In the genomic region with DNA sequence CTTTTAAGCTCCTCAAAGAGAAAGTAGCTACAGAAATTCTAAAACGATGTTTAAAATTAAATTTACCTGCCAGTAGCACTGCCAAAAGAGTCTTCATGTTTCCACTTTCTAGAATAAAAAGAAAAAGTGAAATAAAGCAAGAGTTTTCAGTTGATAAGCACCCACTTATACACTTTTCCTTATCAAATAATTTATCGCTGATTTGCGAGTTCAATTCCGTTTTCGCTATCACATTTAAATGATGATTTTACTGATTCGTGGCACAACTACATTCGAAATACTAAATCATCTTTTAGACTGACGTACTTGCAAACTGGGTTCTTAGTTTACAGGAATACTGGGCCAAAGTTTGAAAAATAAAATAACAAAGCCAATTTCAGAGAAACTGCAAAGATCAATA, we compare ENCODE assay signal across 6 worm cellular contexts.
A peak's percentile ranks its signal among the peaks of the same experiment; 100 is the strongest.
TF ChIP-seq lines count a peak whose summit lies in the region.

A gene (minus strand): TSS at position 138 of the 400 bp plus-strand sequence.

TF ChIP-seq in whole organism, L1 larva, 84 proteins besides CTCF, POLR2A, EP300 and RAD21:
- no peak for TF ChIP-seq xbp-1 (tag; optimal IDR thresholded peaks at IDR 0.05; lab: Kevin White, UChicago)
- TF ChIP-seq elt-2 (tag; optimal IDR thresholded peaks at IDR 0.05; lab: Kevin White, UChicago): peak; percentile 74
- peak; percentile 74 for TF ChIP-seq pqm-1 (tag; optimal IDR thresholded peaks at IDR 0.05; lab: Kevin White, UChicago)
- no peak for TF ChIP-seq nhr-12 (tag; optimal IDR thresholded peaks at IDR 0.05; lab: Kevin White, UChicago)
- no peak for TF ChIP-seq efl-1 (optimal IDR thresholded peaks at IDR 0.05; lab: Kevin White, UChicago)
- TF ChIP-seq efl-1 (GFP tag; optimal IDR thresholded peaks at IDR 0.05 in 1 of 2; lab: Kevin White, UChicago): peak in 1 of 2 experiments; percentile 61
- TF ChIP-seq unc-98 (GFP tag; IDR thresholded peaks at IDR 0.05; lab: Robert Waterston, UW): no peak
- peak; percentile 51 for TF ChIP-seq tlp-1 (tag; optimal IDR thresholded peaks at IDR 0.05; lab: Kevin White, UChicago)
- TF ChIP-seq unc-62 (GFP tag; optimal IDR thresholded peaks at IDR 0.05; lab: Kevin White, UChicago): no peak
- no peak for TF ChIP-seq swsn-7 (tag; optimal IDR thresholded peaks at IDR 0.05; lab: Kevin White, UChicago)
- no peak for TF ChIP-seq nhr-47 (tag; optimal IDR thresholded peaks at IDR 0.05; lab: Kevin White, UChicago)
- TF ChIP-seq isw-1 (GFP tag; IDR thresholded peaks at IDR 0.05; lab: Robert Waterston, UW): no peak
- no peak for TF ChIP-seq dpl-1 (GFP tag; optimal IDR thresholded peaks at IDR 0.05; lab: Kevin White, UChicago)
- no peak for TF ChIP-seq ces-1 (GFP tag; optimal IDR thresholded peaks at IDR 0.05; lab: Kevin White, UChicago)
- no peak for TF ChIP-seq nhr-20 (tag; optimal IDR thresholded peaks at IDR 0.05; lab: Kevin White, UChicago)

TF ChIP-seq in whole organism, L2 larva, 48 proteins besides CTCF, POLR2A, EP300 and RAD21:
- TF ChIP-seq skn-1 (tag; optimal IDR thresholded peaks at IDR 0.05; lab: Kevin White, UChicago) (peak; percentile 26), dmd-4 (tag; optimal IDR thresholded peaks at IDR 0.05; lab: Kevin White, UChicago) (no peak), nhr-23 (tag; optimal IDR thresholded peaks at IDR 0.05; lab: Kevin White, UChicago) (no peak), sma-9 (GFP tag; optimal IDR thresholded peaks at IDR 0.05; lab: Kevin White, UChicago) (peak; percentile 1), sma-9 (tag; optimal IDR thresholded peaks at IDR 0.05; lab: Kevin White, UChicago) (no peak), Y55F3AM.14 (GFP tag; optimal IDR thresholded peaks at IDR 0.05; lab: Kevin White, UChicago) (no peak), aly-2 (tag; optimal IDR thresholded peaks at IDR 0.05; lab: Kevin White, UChicago) (no peak), unc-39 (tag; optimal IDR thresholded peaks at IDR 0.05; lab: Kevin White, UChicago) (no peak), egl-27 (tag; optimal IDR thresholded peaks at IDR 0.05; lab: Kevin White, UChicago) (no peak), mdl-1 (tag; optimal IDR thresholded peaks at IDR 0.05; lab: Kevin White, UChicago) (no peak), alr-1 (tag; optimal IDR thresholded peaks at IDR 0.05; lab: Kevin White, UChicago) (no peak), fos-1 (tag; optimal IDR thresholded peaks at IDR 0.05; lab: Kevin White, UChicago) (peak; percentile 93), crh-2 (tag; optimal IDR thresholded peaks at IDR 0.05; lab: Kevin White, UChicago) (peak; percentile 63)

TF ChIP-seq in whole organism, L3 larva, 47 proteins besides CTCF, POLR2A, EP300 and RAD21 (continues in another document):
- TF ChIP-seq lin-15B (tag; optimal IDR thresholded peaks at IDR 0.05; lab: Kevin White, UChicago) (no peak), ZK546.5 (tag; optimal IDR thresholded peaks at IDR 0.05; lab: Kevin White, UChicago) (no peak), snpc-4 (tag; optimal IDR thresholded peaks at IDR 0.05; lab: Kevin White, UChicago) (no peak), skn-1 (tag; optimal IDR thresholded peaks at IDR 0.05; lab: Kevin White, UChicago) (peak; percentile 67), egl-27 (tag; optimal IDR thresholded peaks at IDR 0.05; lab: Kevin White, UChicago) (no peak), nhr-77 (tag; optimal IDR thresholded peaks at IDR 0.05; lab: Kevin White, UChicago) (no peak), jun-1 (tag; optimal IDR thresholded peaks at IDR 0.05; lab: Kevin White, UChicago) (no peak), fkh-10 (GFP tag; optimal IDR thresholded peaks at IDR 0.05; lab: Kevin White, UChicago) (no peak), elt-1 (tag; optimal IDR thresholded peaks at IDR 0.05; lab: Kevin White, UChicago) (no peak), pha-4 (tag; optimal IDR thresholded peaks at IDR 0.05; lab: Kevin White, UChicago) (no peak), pqm-1 (tag; optimal IDR thresholded peaks at IDR 0.05; lab: Kevin White, UChicago) (peak; percentile 62), ceh-28 (tag; optimal IDR thresholded peaks at IDR 0.05; lab: Kevin White, UChicago) (no peak), nhr-67 (tag; optimal IDR thresholded peaks at IDR 0.05; lab: Kevin White, UChicago) (no peak), nhr-12 (tag; optimal IDR thresholded peaks at IDR 0.05; lab: Kevin White, UChicago) (no peak), mdl-1 (tag; optimal IDR thresholded peaks at IDR 0.05; lab: Kevin White, UChicago) (no peak), R02D3.7 (tag; optimal IDR thresholded peaks at IDR 0.05; lab: Kevin White, UChicago) (no peak), nhr-28 (tag; optimal IDR thresholded peaks at IDR 0.05; lab: Kevin White, UChicago) (no peak)

TF ChIP-seq in whole organism, L4 larva, 104 proteins besides CTCF, POLR2A, EP300 and RAD21:
- TF ChIP-seq R02D3.7 (tag; optimal IDR thresholded peaks at IDR 0.05; lab: Kevin White, UChicago): no peak
- TF ChIP-seq T20F7.1 (GFP tag; optimal IDR thresholded peaks at IDR 0.05; lab: Kevin White, UChicago): peak; percentile 36
- TF ChIP-seq lir-3 (tag; optimal IDR thresholded peaks at IDR 0.05; lab: Kevin White, UChicago): no peak
- peak; percentile 91 for TF ChIP-seq pqm-1 (tag; optimal IDR thresholded peaks at IDR 0.05; lab: Kevin White, UChicago)
- no peak for TF ChIP-seq Y5F2A.4 (GFP tag; optimal IDR thresholded peaks at IDR 0.05; lab: Kevin White, UChicago)
- no peak for TF ChIP-seq ama-1 (optimal IDR thresholded peaks at IDR 0.05; lab: Kevin White, UChicago)
- no peak for TF ChIP-seq mxl-3 (GFP tag; optimal IDR thresholded peaks at IDR 0.05; lab: Kevin White, UChicago)
- TF ChIP-seq hlh-30 (tag; optimal IDR thresholded peaks at IDR 0.05; lab: Kevin White, UChicago; ENCODE audit: insufficient read depth): no peak
- TF ChIP-seq spr-1 (tag; optimal IDR thresholded peaks at IDR 0.05; lab: Kevin White, UChicago): no peak
- TF ChIP-seq nhr-28 (tag; optimal IDR thresholded peaks at IDR 0.05; lab: Kevin White, UChicago): peak; percentile 76
- peak; percentile 1 for TF ChIP-seq aha-1 (tag; lab: Kevin White, UChicago)
- no peak for TF ChIP-seq Y105C5A.15 (GFP tag; IDR thresholded peaks at IDR 0.05; lab: Robert Waterston, UW)
- no peak for TF ChIP-seq lsy-2 (tag; optimal IDR thresholded peaks at IDR 0.05; lab: Kevin White, UChicago)
- no peak for TF ChIP-seq pha-4 (GFP tag; IDR thresholded peaks at IDR 0.05; lab: Robert Waterston, UW)
- TF ChIP-seq pha-4 (tag; optimal IDR thresholded peaks at IDR 0.05; lab: Kevin White, UChicago): no peak
- TF ChIP-seq hif-1 (tag; optimal IDR thresholded peaks at IDR 0.05; lab: Kevin White, UChicago): no peak
- no peak for TF ChIP-seq ceh-44 (GFP tag; IDR thresholded peaks at IDR 0.05; lab: Robert Waterston, UW)
TF ChIP-seq in whole organism, L4 larva: peak in this region for 4.

TF ChIP-seq in whole organism, late embryonic, 69 proteins besides CTCF, POLR2A, EP300 and RAD21:
- no peak for TF ChIP-seq sdc-2 (tag; optimal IDR thresholded peaks at IDR 0.05; lab: Kevin White, UChicago)
- TF ChIP-seq fkh-6 (tag; optimal IDR thresholded peaks at IDR 0.05; lab: Kevin White, UChicago): no peak
- TF ChIP-seq ama-1 (optimal IDR thresholded peaks at IDR 0.05; lab: Kevin White, UChicago): no peak
- no peak for TF ChIP-seq ceh-2 (tag; optimal IDR thresholded peaks at IDR 0.05; lab: Kevin White, UChicago)
- TF ChIP-seq ceh-31 (tag; optimal IDR thresholded peaks at IDR 0.05; lab: Kevin White, UChicago): no peak
- peak; percentile 33 for TF ChIP-seq elt-2 (tag; optimal IDR thresholded peaks at IDR 0.05; lab: Kevin White, UChicago)

TF ChIP-seq in whole organism, young adult, 124 proteins besides CTCF, POLR2A, EP300 and RAD21:
- TF ChIP-seq madf-10 (tag; optimal IDR thresholded peaks at IDR 0.05; lab: Kevin White, UChicago): no peak
- no peak for TF ChIP-seq sptf-2 (GFP tag; optimal IDR thresholded peaks at IDR 0.05; lab: Kevin White, UChicago)
- peak; percentile 6 to 61 for TF ChIP-seq let-607 (tag; optimal IDR thresholded peaks at IDR 0.05; lab: Kevin White, UChicago)
- peak; percentile 31 for TF ChIP-seq ets-4 (GFP tag; optimal IDR thresholded peaks at IDR 0.05; lab: Kevin White, UChicago)
- TF ChIP-seq nhr-80 (tag; optimal IDR thresholded peaks at IDR 0.05; lab: Kevin White, UChicago): peak; percentile 64
- TF ChIP-seq bed-2 (GFP tag; IDR thresholded peaks at IDR 0.05; lab: Robert Waterston, UW): no peak
- TF ChIP-seq mxl-1 (tag; optimal IDR thresholded peaks at IDR 0.05; lab: Kevin White, UChicago): no peak
- TF ChIP-seq attf-3 (GFP tag; conservative IDR thresholded peaks at IDR 0.05; lab: Robert Waterston, UW): no peak
- no peak for TF ChIP-seq B0019.2 (GFP tag; conservative IDR thresholded peaks at IDR 0.05; lab: Robert Waterston, UW)
TF ChIP-seq in whole organism, young adult: peak in this region for 3.
